Fruit fly (Drosophila melanogaster) whole organism, wandering third instar larva: ENCODE results near the gene CG14717.

Experiments used
- CG9705 ChIP-seq: fragments of 200-800 bp; sonication (Bioruptor generic); optimal IDR thresholded peaks from 2 replicates; lab custom pipeline; 2018; ENCODE audit warnings: missing biosample characterization, mild to moderate bottlenecking, missing genetic modification characterization
- GATAd ChIP-seq: sonication (Bioruptor generic); optimal IDR thresholded peaks from 2 replicates; lab custom pipeline; 2016; ENCODE audit warnings: missing biosample characterization, missing genetic modification characterization
- OdsH ChIP-seq: fragments of 200-800 bp; sonication (Bioruptor generic); optimal IDR thresholded peaks from 2 replicates; lab custom pipeline; 2016; ENCODE audit warnings: missing biosample characterization, mild to moderate bottlenecking, missing genetic modification characterization
- Rel ChIP-seq, 2 experiments: fragments of 200-800 bp; sonication (Bioruptor generic) in 1 of 2; optimal IDR thresholded peaks; 2 replicates in 1 of 2; 3 replicates in 1 of 2; lab custom pipeline; 2016 to 2019; ENCODE audit warnings: mild to moderate bottlenecking in 2 of 2, missing biosample characterization in 2 of 2, missing genetic modification characterization in 2 of 2, moderate library complexity in 1 of 2
- dmrt93B ChIP-seq: fragments of 200-800 bp; sonication (Bioruptor generic); optimal IDR thresholded peaks from 2 replicates; lab custom pipeline; 2018; ENCODE audit warnings: missing biosample characterization, mild to moderate bottlenecking, missing genetic modification characterization

- TF ChIP-seq Rel (GFP tag; optimal IDR thresholded peaks at IDR 0.05; lab: Kevin White, UChicago) (no peak), Rel (tag; optimal IDR thresholded peaks at IDR 0.05; lab: Kevin White, UChicago) (no peak), OdsH (GFP tag; lab: Kevin White, UChicago) (no peak), dmrt93B (GFP tag; lab: Kevin White, UChicago) (no peak), CG9705 (GFP tag; lab: Kevin White, UChicago) (no peak), GATAd (GFP tag; lab: Kevin White, UChicago) (no peak)
These were observed 25.4 kb upstream of the CG14717 start for dm6 chr3R:11670888-11671287.
